Worm (Caenorhabditis elegans) whole organism, L4 larva: Measurements from ENCODE around the gene F42A10.5.
"Not testable (repeated sequence)": the region's sequence is repeated elsewhere in the genome, so short reads cannot be mapped to it uniquely, and the experiment has no call there.

Source experiments
- F10B5.3 ChIP-seq: sonication (generic microtip); optimal IDR thresholded peaks from 2 replicates; lab custom pipeline; 2016; ENCODE audit warnings: mild to moderate bottlenecking, missing genetic modification characterization, missing compliant biosample characterization
- R02D3.7 ChIP-seq: fragments of 150-350 bp; sonication (generic microtip); optimal IDR thresholded peaks from 3 replicates; lab custom pipeline; 2014; ENCODE audit warnings: missing biosample characterization, missing genetic modification characterization
- ceh-82 ChIP-seq: sonication (generic microtip); optimal IDR thresholded peaks from 2 replicates; lab custom pipeline; 2017; ENCODE audit warnings: missing biosample characterization, missing genetic modification characterization
- dpl-1 ChIP-seq: fragments of 150-350 bp; optimal IDR thresholded peaks from 2 replicates; lab custom pipeline; 2014; ENCODE audit warnings: missing biosample characterization, missing genetic modification reagents, missing genetic modification characterization

DNA sequence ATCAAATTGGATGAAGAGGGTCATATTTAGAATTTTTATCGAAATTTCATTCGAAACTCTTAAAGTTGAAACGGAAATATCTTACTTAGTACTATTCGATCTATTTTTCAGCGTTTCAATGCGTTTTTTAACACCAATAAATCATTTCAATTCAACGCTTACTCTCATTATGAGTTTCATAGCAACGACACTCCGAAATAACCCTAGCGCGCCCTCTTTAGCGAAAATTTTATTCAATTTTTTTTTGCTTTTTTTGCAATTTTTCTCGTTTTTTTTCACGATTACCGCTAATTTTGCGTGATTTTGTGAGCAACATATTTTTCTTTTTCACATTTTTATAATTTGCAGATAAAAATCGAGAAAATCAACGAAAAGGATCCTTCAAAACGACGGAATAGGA, 21.2 kb downstream of the F42A10.5 start:
- TF ChIP-seq F10B5.3; R02D3.7 (tag; lab: Kevin White, UChicago); dpl-1 (GFP tag; lab: Kevin White, UChicago); ceh-82 (tag; lab: Kevin White, UChicago): not testable (repeated sequence)
